Worm (Caenorhabditis elegans) whole organism, L4 larva: ENCODE results near the gene F26F12.4.

ENCODE experiments used
- ceh-32 ChIP-seq: sonication (generic microtip); optimal IDR thresholded peaks from 2 replicates; lab custom pipeline; 2016; ENCODE audit warnings: mild to moderate bottlenecking, missing genetic modification characterization, missing compliant biosample characterization; ENCODE audit not compliant: poor library complexity
- mdl-1 ChIP-seq, 2 experiments: fragments of 150-350 bp in 1 of 2; sonication (generic microtip) in 1 of 2; optimal IDR thresholded peaks; 2 replicates each; lab custom pipeline; 2014 to 2017; ENCODE audit warnings: missing biosample characterization in 2 of 2, missing genetic modification characterization in 2 of 2
- mep-1 ChIP-seq: fragments of 150-350 bp; sonication (generic microtip); optimal IDR thresholded peaks from 3 replicates; lab custom pipeline; 2014; ENCODE audit warnings: missing biosample characterization, missing genetic modification characterization
- mxl-3 ChIP-seq: fragments of 200-800 bp; sonication (Bioruptor generic); optimal IDR thresholded peaks from 2 replicates; lab custom pipeline; 2018; ENCODE audit warnings: mild to moderate bottlenecking, missing genetic modification characterization, missing compliant biosample characterization
- nhr-25 ChIP-seq: sonication (generic microtip); optimal IDR thresholded peaks from 2 replicates; lab custom pipeline; 2017; ENCODE audit warnings: missing genetic modification characterization, mild to moderate bottlenecking, missing compliant biosample characterization, antibody characterized with exemption, moderate library complexity, borderline replicate concordance; ENCODE audit not compliant: insufficient read depth
- nhr-28 ChIP-seq: fragments of 150-350 bp; optimal IDR thresholded peaks from 2 replicates; lab custom pipeline; 2014; ENCODE audit warnings: missing biosample characterization, missing genetic modification characterization

DNA sequence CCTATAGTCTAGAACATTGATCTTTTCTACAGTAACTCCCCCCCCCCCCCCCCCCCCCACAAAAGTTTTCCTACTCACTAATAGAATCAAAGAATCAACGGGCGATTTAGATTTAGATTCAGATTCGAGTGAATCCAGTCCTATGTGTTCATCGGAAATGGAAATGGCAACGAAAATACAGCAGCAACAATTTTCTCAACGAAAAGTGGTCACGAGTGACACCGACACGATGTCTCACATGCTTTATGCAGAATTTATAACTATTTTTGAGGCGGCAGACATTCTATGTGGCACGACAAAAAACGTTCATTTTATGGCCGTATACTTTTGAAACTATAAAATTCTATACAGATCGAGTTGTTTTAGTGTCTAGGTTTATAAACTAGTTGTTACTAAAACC is 24.0 kb downstream of the F26F12.4 start:
- TF ChIP-seq nhr-25 (tag; lab: Kevin White, UChicago) (no peak), mxl-3 (no peak), nhr-28 (tag; lab: Kevin White, UChicago) (no peak), mdl-1 (tag; optimal IDR thresholded peaks at IDR 0.05; lab: Kevin White, UChicago) (no peak), ceh-32 (tag; lab: Kevin White, UChicago) (no peak), mep-1 (tag; lab: Kevin White, UChicago) (no peak)
